Fruit fly (Drosophila melanogaster) whole organism, embryonic: ENCODE data around the gene CG13409.

Source experiments
- Asciz ChIP-seq: fragments of 200-800 bp; sonication (Bioruptor generic); optimal IDR thresholded peaks from 2 replicates; lab custom pipeline; 2017; ENCODE audit warnings: missing biosample characterization, mild to moderate bottlenecking, missing genetic modification characterization, missing genetic modification reagents
- B-H2 ChIP-seq: fragments of 200-800 bp; sonication (Bioruptor generic); optimal IDR thresholded peaks from 2 replicates; lab custom pipeline; 2018; ENCODE audit warnings: missing biosample characterization, mild to moderate bottlenecking, missing genetic modification characterization
- CG10147 ChIP-seq: fragments of 200-800 bp; sonication (Bioruptor generic); optimal IDR thresholded peaks from 2 replicates; lab custom pipeline; 2019; ENCODE audit warnings: missing biosample characterization, mild to moderate bottlenecking, missing genetic modification characterization, moderate library complexity
- CG10959 ChIP-seq: fragments of 200-800 bp; sonication (Bioruptor generic); IDR thresholded peaks from 2 replicates; pipeline ENCODE4 v1.3.6; 2022; ENCODE audit warnings: missing biosample characterization, missing genetic modification characterization
- CG10979 ChIP-seq: fragments of 200-800 bp; sonication (Bioruptor generic); optimal IDR thresholded peaks from 2 replicates; lab custom pipeline; 2018; ENCODE audit warnings: missing biosample characterization, mild to moderate bottlenecking, missing genetic modification characterization, moderate library complexity
- CG12104 ChIP-seq: fragments of 200-800 bp; sonication (Bioruptor generic); optimal IDR thresholded peaks from 3 replicates; lab custom pipeline; 2016; ENCODE audit warnings: missing biosample characterization, missing genetic modification characterization
- CG12942 ChIP-seq: fragments of 200-800 bp; sonication (Bioruptor generic); optimal IDR thresholded peaks from 3 replicates; lab custom pipeline; 2016; ENCODE audit warnings: missing biosample characterization, missing genetic modification characterization
- CG14441 ChIP-seq: fragments of 200-800 bp; sonication (Bioruptor generic); IDR thresholded peaks from 2 replicates; pipeline ENCODE4 v1.3.6; 2022; ENCODE audit warnings: missing biosample characterization, missing genetic modification characterization
- CG14710 ChIP-seq: fragments of 200-800 bp; sonication (Bioruptor generic); optimal IDR thresholded peaks from 3 replicates; lab custom pipeline; 2019; ENCODE audit warnings: missing biosample characterization, mild to moderate bottlenecking, missing genetic modification characterization, moderate library complexity
- CG1603 ChIP-seq: fragments of 200-800 bp; sonication (Bioruptor generic); optimal IDR thresholded peaks from 2 replicates; lab custom pipeline; 2019; ENCODE audit warnings: missing biosample characterization, mild to moderate bottlenecking, missing genetic modification characterization, moderate library complexity
- CG17361 ChIP-seq: fragments of 200-800 bp; sonication (Bioruptor generic); IDR thresholded peaks from 3 replicates; pipeline ENCODE4 v1.3.6; 2022; ENCODE audit warnings: missing biosample characterization, missing genetic modification characterization
- CG1792 ChIP-seq: fragments of 200-800 bp; sonication (Bioruptor generic); optimal IDR thresholded peaks from 2 replicates; lab custom pipeline; 2016; ENCODE audit warnings: missing biosample characterization, missing genetic modification characterization
- CG18764 ChIP-seq: fragments of 200-800 bp; sonication (Bioruptor generic); optimal IDR thresholded peaks from 3 replicates; lab custom pipeline; 2016; ENCODE audit warnings: missing biosample characterization, missing genetic modification characterization
- CG31224 ChIP-seq: fragments of 200-800 bp; sonication (Bioruptor generic); IDR thresholded peaks from 2 replicates; pipeline ENCODE4 v1.3.6; 2022; ENCODE audit warnings: missing biosample characterization, missing genetic modification characterization
- CG33557 ChIP-seq: fragments of 200-800 bp; sonication (Bioruptor generic); optimal IDR thresholded peaks from 2 replicates; lab custom pipeline; 2019; ENCODE audit warnings: missing biosample characterization, mild to moderate bottlenecking, missing genetic modification characterization, moderate library complexity
- CG34224 ChIP-seq: fragments of 200-800 bp; sonication (Bioruptor generic); IDR thresholded peaks from 3 replicates; pipeline ENCODE4 v1.3.6; 2022; ENCODE audit warnings: missing biosample characterization, missing genetic modification characterization; ENCODE audit not compliant: partially characterized antibody
- CG5245 ChIP-seq: fragments of 200-800 bp; sonication (Bioruptor generic); optimal IDR thresholded peaks from 3 replicates; lab custom pipeline; 2016; ENCODE audit warnings: missing biosample characterization, missing genetic modification characterization
- CG7372 ChIP-seq: fragments of 200-800 bp; sonication (Bioruptor generic); IDR thresholded peaks from 2 replicates; pipeline ENCODE4 v1.3.6; 2022; ENCODE audit warnings: missing biosample characterization, missing genetic modification characterization
- CG7839 ChIP-seq: fragments of 200-800 bp; sonication (Bioruptor generic); optimal IDR thresholded peaks from 3 replicates; lab custom pipeline; 2018; ENCODE audit warnings: missing biosample characterization, mild to moderate bottlenecking, missing genetic modification characterization, moderate library complexity
- CG7928 ChIP-seq: fragments of 200-800 bp; sonication (Bioruptor generic); optimal IDR thresholded peaks from 2 replicates; lab custom pipeline; 2017; ENCODE audit warnings: missing biosample characterization, mild to moderate bottlenecking, missing genetic modification characterization
- CG8359 ChIP-seq: fragments of 200-800 bp; sonication (Bioruptor generic); optimal IDR thresholded peaks from 2 replicates; lab custom pipeline; 2017; ENCODE audit warnings: missing biosample characterization, mild to moderate bottlenecking, missing genetic modification characterization, borderline replicate concordance
- CoRest ChIP-seq: fragments of 200-800 bp; sonication (Bioruptor generic); optimal IDR thresholded peaks from 3 replicates; lab custom pipeline; 2018; ENCODE audit warnings: missing biosample characterization, mild to moderate bottlenecking, missing genetic modification characterization, moderate library complexity
- Dp ChIP-seq: fragments of 200-800 bp; sonication (Bioruptor generic); optimal IDR thresholded peaks from 2 replicates; lab custom pipeline; 2018; ENCODE audit warnings: missing biosample characterization, mild to moderate bottlenecking, missing genetic modification characterization, moderate library complexity
- ERR ChIP-seq: fragments of 200-800 bp; sonication (Bioruptor generic); optimal IDR thresholded peaks from 2 replicates; lab custom pipeline; 2016; ENCODE audit warnings: missing biosample characterization, missing genetic modification characterization
- Kr ChIP-seq: fragments of 200-800 bp; sonication (Bioruptor generic); optimal IDR thresholded peaks from 2 replicates; lab custom pipeline; 2017; ENCODE audit warnings: missing biosample characterization, mild to moderate bottlenecking, missing genetic modification characterization
- MBD-R2 ChIP-seq: fragments of 200-800 bp; sonication (Bioruptor generic); IDR thresholded peaks from 2 replicates; pipeline ENCODE4 v1.3.6; 2022; ENCODE audit warnings: missing biosample characterization, missing genetic modification characterization
- NC2β ChIP-seq: fragments of 200-800 bp; sonication (Bioruptor generic); optimal IDR thresholded peaks from 2 replicates; lab custom pipeline; 2016; ENCODE audit warnings: missing biosample characterization, missing genetic modification characterization
- Opbp ChIP-seq: fragments of 200-800 bp; sonication (Bioruptor generic); IDR thresholded peaks from 3 replicates; pipeline ENCODE4 v1.3.6; 2022; ENCODE audit warnings: missing biosample characterization, missing genetic modification characterization; ENCODE audit not compliant: partially characterized antibody
- Scr ChIP-seq: fragments of 200-800 bp; sonication (Bioruptor generic); IDR thresholded peaks from 2 replicates; pipeline ENCODE4 v1.3.6; 2022; ENCODE audit warnings: missing biosample characterization, missing genetic modification characterization; ENCODE audit not compliant: partially characterized antibody
- Usf ChIP-seq: fragments of 200-800 bp; sonication (Bioruptor generic); optimal IDR thresholded peaks from 2 replicates; lab custom pipeline; 2017; ENCODE audit warnings: missing genotype, missing biosample characterization, missing genetic modification characterization
- bsh ChIP-seq, 2 experiments: fragments of 200-800 bp; sonication (Bioruptor generic); optimal IDR thresholded peaks; 2 replicates each; lab custom pipeline; 2017 to 2018; ENCODE audit warnings: mild to moderate bottlenecking in 2 of 2, missing biosample characterization in 2 of 2, missing genetic modification characterization in 2 of 2, moderate library complexity in 1 of 2
- cas ChIP-seq: fragments of 200-800 bp; sonication (Bioruptor generic); IDR thresholded peaks from 2 replicates; pipeline ENCODE4 v1.3.6; 2022; ENCODE audit warnings: missing biosample characterization, missing genetic modification characterization
- ftz-f1 ChIP-seq: fragments of 200-800 bp; sonication (Bioruptor generic); optimal IDR thresholded peaks from 2 replicates; lab custom pipeline; 2016; ENCODE audit warnings: missing biosample characterization, missing genetic modification characterization
- gro ChIP-seq: fragments of 200-800 bp; sonication (Bioruptor generic); optimal IDR thresholded peaks from 2 replicates; lab custom pipeline; 2016; ENCODE audit warnings: missing biosample characterization, missing genetic modification characterization
- gt ChIP-seq: fragments of 200-800 bp; sonication (Bioruptor generic); IDR thresholded peaks from 2 replicates; pipeline ENCODE4 v1.3.6; 2022; ENCODE audit warnings: missing biosample characterization, missing genetic modification characterization
- hbn ChIP-seq: fragments of 200-800 bp; sonication (Bioruptor generic); IDR thresholded peaks from 2 replicates; pipeline ENCODE4 v1.3.6; 2022; ENCODE audit warnings: missing biosample characterization, missing genetic modification characterization; ENCODE audit not compliant: partially characterized antibody
- her ChIP-seq: fragments of 200-800 bp; sonication (Bioruptor generic); optimal IDR thresholded peaks from 2 replicates; lab custom pipeline; 2016; ENCODE audit warnings: missing biosample characterization, missing genetic modification characterization
- hkb ChIP-seq, 2 experiments: fragments of 200-800 bp in 1 of 2; fragments of >200 bp in 1 of 2; sonication (Bioruptor generic) in 1 of 2; IDR thresholded peaks in 1 of 2; optimal IDR thresholded peaks in 1 of 2; 2 replicates each; pipeline versions ENCODE4 v1.3.6 to Lab custom; 2017 to 2022; ENCODE audit warnings: missing biosample characterization in 1 of 2, missing genetic modification characterization in 1 of 2
- ind ChIP-seq: fragments of 200-800 bp; sonication (Bioruptor generic); optimal IDR thresholded peaks from 3 replicates; lab custom pipeline; 2016; ENCODE audit warnings: missing biosample characterization, missing genetic modification characterization
- klu ChIP-seq: fragments of 200-800 bp; sonication (Bioruptor generic); IDR thresholded peaks from 2 replicates; pipeline ENCODE4 v1.3.6; 2022; ENCODE audit warnings: missing biosample characterization, missing genetic modification characterization
- lab ChIP-seq: fragments of 200-800 bp; sonication (Bioruptor generic); optimal IDR thresholded peaks from 3 replicates; lab custom pipeline; 2017; ENCODE audit warnings: missing biosample characterization, missing genetic modification characterization, mild to moderate bottlenecking, moderate library complexity, missing genetic modification reagents
- mld ChIP-seq: fragments of 200-800 bp; sonication (Bioruptor generic); IDR thresholded peaks from 3 replicates; pipeline ENCODE4 v1.3.6; 2022; ENCODE audit warnings: missing biosample characterization, missing genetic modification characterization; ENCODE audit not compliant: partially characterized antibody
- p53 ChIP-seq: fragments of 200-800 bp; sonication (Bioruptor generic); optimal IDR thresholded peaks from 2 replicates; lab custom pipeline; 2016; ENCODE audit warnings: missing biosample characterization, missing genetic modification characterization
- pb ChIP-seq: fragments of 200-800 bp; sonication (Bioruptor generic); optimal IDR thresholded peaks from 3 replicates; lab custom pipeline; 2016; ENCODE audit warnings: missing biosample characterization, missing genetic modification characterization
- pum ChIP-seq: fragments of 200-800 bp; sonication (Bioruptor generic); optimal IDR thresholded peaks from 2 replicates; lab custom pipeline; 2016; ENCODE audit warnings: missing biosample characterization, missing genetic modification characterization
- repo ChIP-seq: fragments of 200-800 bp; sonication (Bioruptor generic); optimal IDR thresholded peaks from 2 replicates; lab custom pipeline; 2016; ENCODE audit warnings: missing biosample characterization, missing genetic modification characterization
- scrt ChIP-seq: fragments of 200-800 bp; sonication (Bioruptor generic); optimal IDR thresholded peaks from 2 replicates; lab custom pipeline; 2018; ENCODE audit warnings: missing biosample characterization, mild to moderate bottlenecking, missing genetic modification characterization, moderate library complexity
- slp2 ChIP-seq: fragments of 200-800 bp; sonication (Bioruptor generic); optimal IDR thresholded peaks from 2 replicates; lab custom pipeline; 2016; ENCODE audit warnings: missing biosample characterization, missing genetic modification characterization

Gene CG13409

dm6 chr3R:22018777-22019420 lies 12.8 kb downstream of the CG13409 start, which contains the start of gene Idh3b (continued):
- TF ChIP-seq CG7928 (GFP tag; lab: Kevin White, UChicago) = peak; percentile 98
- peak; percentile 58 for TF ChIP-seq CG7372 (GFP tag; lab: Robert Waterston, UW)
- no peak for TF ChIP-seq CG7839
- peak; percentile 48 for TF ChIP-seq pb (GFP tag; lab: Kevin White, UChicago)
- no peak for TF ChIP-seq NC2β (GFP tag; lab: Kevin White, UChicago)
- no peak for TF ChIP-seq Kr
- peak; percentile 48 for TF ChIP-seq CG18764
- TF ChIP-seq CG8359 (GFP tag; lab: Kevin White, UChicago) = no peak
- peak; percentile 88 for TF ChIP-seq Dp
- TF ChIP-seq B-H2 (GFP tag; lab: Kevin White, UChicago) = peak; percentile 87
- peak; percentile 55 for TF ChIP-seq scrt (GFP tag; lab: Kevin White, UChicago)
- TF ChIP-seq hbn (GFP tag; lab: Robert Waterston, UW) = peak; percentile 97
- no peak for TF ChIP-seq repo (GFP tag; lab: Kevin White, UChicago)
- peak; percentile 48 for TF ChIP-seq CG5245 (GFP tag; lab: Kevin White, UChicago)
- TF ChIP-seq CG12104 (GFP tag; lab: Kevin White, UChicago) = peak; percentile 8
- peak; percentile 97 for TF ChIP-seq MBD-R2 (GFP tag; lab: Robert Waterston, UW)
- TF ChIP-seq CG31224 (GFP tag; lab: Robert Waterston, UW) = peak; percentile 43; the same call in 1 of the 2 replicates
- peak; percentile 97 for TF ChIP-seq Opbp
- peak; percentile 93 for TF ChIP-seq Scr (GFP tag; lab: Robert Waterston, UW)
- peak; percentile 44 for TF ChIP-seq CG12942 (GFP tag; lab: Kevin White, UChicago)
- no peak for TF ChIP-seq CG10147
- TF ChIP-seq p53 (GFP tag; lab: Kevin White, UChicago) = peak; percentile 28
- TF ChIP-seq CG10979 (tag; lab: Kevin White, UChicago) = no peak
- peak; percentile 96 for TF ChIP-seq CG34224 (GFP tag; lab: Robert Waterston, UW)
- peak; percentile 73 for TF ChIP-seq her
- no peak for TF ChIP-seq bsh (GFP tag; optimal IDR thresholded peaks at IDR 0.05; lab: Kevin White, UChicago)
- peak; percentile 51 for TF ChIP-seq CG1792 (GFP tag; lab: Kevin White, UChicago)
- peak; percentile 13 for TF ChIP-seq hkb (optimal IDR thresholded peaks at IDR 0.05; lab: Kevin White, UChicago)
- TF ChIP-seq hkb (GFP tag; IDR thresholded peaks at IDR 0.05; lab: Robert Waterston, UW) = peak; percentile 43
- TF ChIP-seq gt (GFP tag; lab: Robert Waterston, UW) = no peak
- TF ChIP-seq Usf = peak; percentile 29
- peak; percentile 70 for TF ChIP-seq pum (GFP tag; lab: Kevin White, UChicago)
- TF ChIP-seq Asciz (GFP tag; lab: Kevin White, UChicago) = no peak
- TF ChIP-seq cas (GFP tag; lab: Robert Waterston, UW) = no peak
- peak; percentile 70 for TF ChIP-seq CG14710 (tag; lab: Kevin White, UChicago)
- peak; percentile 91 for TF ChIP-seq CG1603 (tag; lab: Kevin White, UChicago)
- TF ChIP-seq lab (GFP tag; lab: Kevin White, UChicago) = peak; percentile 78
- peak; percentile 55; the same call in 2 of the 3 replicates for TF ChIP-seq mld (GFP tag; lab: Robert Waterston, UW)
- peak; percentile 68 for TF ChIP-seq ind
- no peak for TF ChIP-seq CG17361 (GFP tag; lab: Robert Waterston, UW)
- peak; percentile 15 for TF ChIP-seq CG33557 (GFP tag; lab: Kevin White, UChicago)
- TF ChIP-seq ftz-f1 = peak; percentile 72
- TF ChIP-seq gro (GFP tag; lab: Kevin White, UChicago) = peak; percentile 72
- no peak for TF ChIP-seq CG14441 (GFP tag; lab: Robert Waterston, UW)
- TF ChIP-seq slp2 = peak; percentile 18
- peak; percentile 15; the same call in 1 of the 2 replicates for TF ChIP-seq CG10959 (GFP tag; lab: Robert Waterston, UW)
- TF ChIP-seq ERR (GFP tag; lab: Kevin White, UChicago) = peak; percentile 30
- TF ChIP-seq CoRest (tag; lab: Kevin White, UChicago) = peak; percentile 61
- TF ChIP-seq klu (GFP tag; lab: Robert Waterston, UW) = peak; percentile 57
